Fruit fly (Drosophila melanogaster) whole organism, prepupa: Measurements from ENCODE around the gene pum.

Source experiments
- CG11902 ChIP-seq: fragments of 200-800 bp; sonication (Bioruptor generic); optimal IDR thresholded peaks from 3 replicates; lab custom pipeline; 2016; ENCODE audit warnings: missing biosample characterization, missing genetic modification characterization
- CG32006 ChIP-seq: fragments of 200-800 bp; sonication (Bioruptor generic); optimal IDR thresholded peaks from 3 replicates; lab custom pipeline; 2017; ENCODE audit warnings: missing biosample characterization, mild to moderate bottlenecking, missing genetic modification characterization
- CG6163 ChIP-seq: fragments of 200-800 bp; sonication (Bioruptor generic); IDR thresholded peaks from 3 replicates; pipeline ENCODE4 v1.3.6; 2022; ENCODE audit warnings: missing biosample characterization, missing genetic modification characterization
- CG6792 ChIP-seq: fragments of 200-800 bp; sonication (Bioruptor generic); optimal IDR thresholded peaks from 3 replicates; lab custom pipeline; 2016; ENCODE audit warnings: missing biosample characterization, missing genetic modification characterization
- CG6854 ChIP-seq: fragments of 200-800 bp; sonication (Bioruptor generic); optimal IDR thresholded peaks from 2 replicates; lab custom pipeline; 2017; ENCODE audit warnings: missing biosample characterization, mild to moderate bottlenecking, missing genetic modification characterization
- CG7368 ChIP-seq: fragments of 200-800 bp; sonication (Bioruptor generic); optimal IDR thresholded peaks from 3 replicates; lab custom pipeline; 2016; ENCODE audit warnings: missing biosample characterization, missing genetic modification characterization
- Eip75B ChIP-seq: fragments of 200-800 bp; sonication (Bioruptor generic); optimal IDR thresholded peaks from 3 replicates; lab custom pipeline; 2016; ENCODE audit warnings: missing biosample characterization, missing genetic modification characterization
- Hr39 ChIP-seq: fragments of 200-800 bp; sonication (Bioruptor generic); optimal IDR thresholded peaks from 2 replicates; lab custom pipeline; 2016; ENCODE audit warnings: missing biosample characterization, missing genetic modification characterization
- Hr4 ChIP-seq: fragments of 200-800 bp; sonication (Bioruptor generic); optimal IDR thresholded peaks from 3 replicates; lab custom pipeline; 2016; ENCODE audit warnings: missing biosample characterization, missing genetic modification characterization
- Sox14 ChIP-seq: fragments of 200-800 bp; sonication (Bioruptor generic); optimal IDR thresholded peaks from 3 replicates; lab custom pipeline; 2016; ENCODE audit warnings: missing biosample characterization, missing genetic modification characterization
- acj6 ChIP-seq: fragments of 200-800 bp; sonication (Bioruptor generic); optimal IDR thresholded peaks from 3 replicates; lab custom pipeline; 2016; ENCODE audit warnings: missing biosample characterization, missing genetic modification characterization
- fd59A ChIP-seq: fragments of 200-800 bp; sonication (Bioruptor generic); optimal IDR thresholded peaks from 2 replicates; lab custom pipeline; 2017; ENCODE audit warnings: missing biosample characterization, mild to moderate bottlenecking, missing genetic modification characterization, missing genetic modification reagents
- spab ChIP-seq: fragments of 200-800 bp; sonication (Bioruptor generic); optimal IDR thresholded peaks from 2 replicates; lab custom pipeline; 2017; ENCODE audit warnings: missing biosample characterization, mild to moderate bottlenecking, missing genetic modification characterization, missing genetic modification reagents
- ss ChIP-seq, 2 experiments: fragments of 200-800 bp; sonication (Bioruptor generic); optimal IDR thresholded peaks; 2 replicates in 1 of 2; 3 replicates in 1 of 2; lab custom pipeline; 2017 to 2018; ENCODE audit warnings: mild to moderate bottlenecking in 2 of 2, missing biosample characterization in 2 of 2, missing genetic modification characterization in 2 of 2, moderate library complexity in 1 of 2

DNA sequence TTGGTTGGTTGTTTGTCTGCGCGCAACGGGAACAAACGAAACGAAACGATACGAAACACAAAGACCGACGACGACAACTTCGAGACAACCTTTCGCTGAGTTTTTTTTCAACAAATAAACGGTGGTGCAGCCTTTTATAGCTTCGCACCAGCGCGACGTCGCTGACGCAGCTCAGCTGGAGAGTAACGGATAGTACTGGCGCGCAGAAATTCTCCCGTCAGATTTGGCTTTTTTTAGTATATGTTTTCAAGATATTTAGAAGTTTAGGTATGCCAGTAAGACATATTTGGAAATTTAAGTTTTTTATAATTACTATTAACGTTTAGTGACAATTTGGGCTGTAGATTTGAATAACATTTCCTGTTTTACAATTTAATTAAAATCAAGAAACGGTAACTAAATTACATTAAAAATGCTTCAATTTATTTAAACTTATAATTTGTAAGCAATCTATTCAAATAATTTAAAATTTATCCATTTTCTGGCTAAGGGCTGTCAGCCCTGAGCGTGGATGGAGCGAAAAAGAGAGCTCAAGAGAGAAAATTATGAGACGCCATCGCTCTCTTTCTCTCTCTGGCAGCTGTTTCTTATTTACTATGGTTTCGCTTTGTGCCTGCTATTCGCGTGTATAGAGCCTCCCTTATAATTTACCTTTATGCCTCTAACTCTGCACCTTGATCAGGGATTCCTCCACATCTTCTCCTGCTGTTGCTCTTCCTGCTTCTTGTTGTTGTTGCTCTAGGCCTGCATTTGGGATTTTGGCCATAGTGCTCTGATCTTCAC is 203.7 kb downstream of the pum start:
- TF ChIP-seq CG6854 (GFP tag; lab: Kevin White, UChicago) (peak; percentile 65), Hr4 (GFP tag; lab: Kevin White, UChicago) (peak; percentile 77), acj6 (GFP tag; lab: Kevin White, UChicago) (peak; percentile 81), Eip75B (GFP tag; lab: Kevin White, UChicago) (peak; percentile 84), CG6792 (peak; percentile 74), CG32006 (GFP tag; lab: Kevin White, UChicago) (peak; percentile 91), CG7368 (GFP tag; lab: Kevin White, UChicago) (peak; percentile 44), fd59A (peak; percentile 81), CG11902 (peak; percentile 46), spab (peak; percentile 84), Hr39 (GFP tag; lab: Kevin White, UChicago) (peak; percentile 56), Sox14 (peak; percentile 82), CG6163 (GFP tag; lab: Robert Waterston, UW) (peak; percentile 70; the same call in 2 of the 3 replicates), ss (GFP tag; optimal IDR thresholded peaks at IDR 0.05; lab: Kevin White, UChicago) (peak; percentile 80 to 87)
